Worm (Caenorhabditis elegans) whole organism, late embryonic: ENCODE measurements around the gene dop-3.

Experiments used
- F13H6.1 ChIP-seq: sonication (generic microtip); optimal IDR thresholded peaks from 2 replicates; lab custom pipeline; 2016; ENCODE audit warnings: missing genetic modification characterization, missing compliant biosample characterization
- ama-1 ChIP-seq: fragments of 150-350 bp; optimal IDR thresholded peaks from 2 replicates; lab custom pipeline; 2014
- ceh-34 ChIP-seq: sonication (generic microtip); optimal IDR thresholded peaks from 2 replicates; lab custom pipeline; 2016; ENCODE audit warnings: mild to moderate bottlenecking, missing genetic modification characterization, missing compliant biosample characterization
- hlh-8 ChIP-seq: sonication (generic microtip); optimal IDR thresholded peaks from 2 replicates; lab custom pipeline; 2016; ENCODE audit warnings: missing genotype, missing genetic modification characterization, missing compliant biosample characterization
- npax-4 ChIP-seq: sonication (generic microtip); optimal IDR thresholded peaks from 2 replicates; lab custom pipeline; 2016; ENCODE audit warnings: missing genetic modification characterization, missing compliant biosample characterization
- pag-3 ChIP-seq: sonication (generic microtip); optimal IDR thresholded peaks from 2 replicates; lab custom pipeline; 2016; ENCODE audit warnings: missing compliant biosample characterization, missing genetic modification characterization, borderline replicate concordance
- sox-2 ChIP-seq: fragments of 200-800 bp; sonication (Bioruptor generic); IDR thresholded peaks from 2 replicates; pipeline ENCODE4 v1.3.6; 2022; ENCODE audit warnings: missing genetic modification reagents, missing genetic modification characterization, missing compliant biosample characterization

DNA sequence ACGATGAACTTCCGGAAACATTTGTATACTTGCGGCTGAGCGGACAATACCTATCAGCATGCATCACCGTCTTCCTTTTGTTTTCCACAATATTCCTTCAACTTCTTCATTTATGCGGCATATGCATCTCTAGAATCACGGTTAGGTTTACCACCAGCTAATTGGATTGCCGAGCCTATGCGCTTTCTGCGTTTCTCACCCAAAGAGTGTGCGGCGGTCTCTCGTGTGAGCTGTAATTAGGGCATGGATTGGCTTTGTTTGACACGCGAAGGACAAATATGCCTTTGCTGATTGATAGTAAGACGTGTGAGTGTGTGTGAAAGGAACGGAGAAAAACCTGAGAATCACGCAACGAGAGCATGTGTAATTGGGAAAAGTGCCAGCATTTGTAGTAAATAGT, 44.0 kb upstream of the dop-3 start:
- no peak for TF ChIP-seq ama-1 (lab: Kevin White, UChicago)
- TF ChIP-seq F13H6.1 (tag; lab: Kevin White, UChicago) = no peak
- TF ChIP-seq hlh-8 (tag; lab: Kevin White, UChicago) = no peak
- TF ChIP-seq ceh-34 = no peak
- TF ChIP-seq pag-3 (tag; lab: Kevin White, UChicago) = no peak
- no peak for TF ChIP-seq npax-4
- TF ChIP-seq sox-2 (GFP tag; lab: Robert Waterston, UW) = no peak
